Worm (Caenorhabditis elegans) whole organism, L3 larva: ENCODE results near the gene fbxc-23.

Source experiments
- ceh-28 ChIP-seq: fragments of 150-350 bp; optimal IDR thresholded peaks from 2 replicates; lab custom pipeline; 2014; ENCODE audit warnings: missing biosample characterization, missing genetic modification reagents, missing genetic modification characterization
- fkh-2 ChIP-seq: fragments of 150-350 bp; optimal IDR thresholded peaks from 2 replicates; lab custom pipeline; 2014; ENCODE audit warnings: missing biosample characterization, missing genetic modification reagents, missing genetic modification characterization
- nhr-11 ChIP-seq: fragments of 150-350 bp; optimal IDR thresholded peaks from 2 replicates; lab custom pipeline; 2014; ENCODE audit warnings: missing biosample characterization, missing genetic modification characterization
- nhr-237 ChIP-seq: fragments of 150-350 bp; optimal IDR thresholded peaks from 2 replicates; lab custom pipeline; 2014; ENCODE audit warnings: missing biosample characterization, missing genetic modification characterization
- nhr-76 ChIP-seq: fragments of 150-350 bp; sonication (generic microtip); optimal IDR thresholded peaks from 5 replicates; lab custom pipeline; 2014; ENCODE audit warnings: missing biosample characterization, missing genetic modification characterization
- nhr-77 ChIP-seq: fragments of 150-350 bp; optimal IDR thresholded peaks from 2 replicates; lab custom pipeline; 2014; ENCODE audit warnings: missing biosample characterization, missing genetic modification characterization
- skn-1 ChIP-seq: fragments of 150-350 bp; optimal IDR thresholded peaks from 2 replicates; lab custom pipeline; 2014; ENCODE audit warnings: missing biosample characterization, missing genetic modification characterization
- snpc-4 ChIP-seq: fragments of 150-350 bp; optimal IDR thresholded peaks from 2 replicates; lab custom pipeline; 2014; ENCODE audit warnings: missing biosample characterization, missing genetic modification characterization
- tbx-2 ChIP-seq: sonication (generic microtip); optimal IDR thresholded peaks from 2 replicates; lab custom pipeline; 2016; ENCODE audit warnings: mild to moderate bottlenecking, missing genetic modification characterization, missing compliant biosample characterization
- unc-62 ChIP-seq: fragments of 150-350 bp; sonication (generic microtip); optimal IDR thresholded peaks from 4 replicates; lab custom pipeline; 2014; ENCODE audit warnings: missing biosample characterization, missing genetic modification reagents, missing genetic modification characterization
- ztf-4 ChIP-seq: fragments of 150-350 bp; optimal IDR thresholded peaks from 2 replicates; lab custom pipeline; 2014; ENCODE audit warnings: missing biosample characterization, missing genetic modification characterization

ce11 chrII:13560553-13560952 is 35.8 kb downstream of the fbxc-23 start:
- TF ChIP-seq nhr-77 (tag; lab: Kevin White, UChicago) (no peak), unc-62 (GFP tag; lab: Kevin White, UChicago) (no peak), nhr-237 (tag; lab: Kevin White, UChicago) (no peak), tbx-2 (tag; lab: Kevin White, UChicago) (no peak), ztf-4 (tag; lab: Kevin White, UChicago) (no peak), fkh-2 (no peak), snpc-4 (tag; lab: Kevin White, UChicago) (no peak), nhr-76 (tag; lab: Kevin White, UChicago) (no peak), ceh-28 (no peak), skn-1 (tag; lab: Kevin White, UChicago) (no peak), nhr-11 (tag; lab: Kevin White, UChicago) (no peak)
